Fruit fly (Drosophila melanogaster): ENCODE data around the gene ninaC.

DNA sequence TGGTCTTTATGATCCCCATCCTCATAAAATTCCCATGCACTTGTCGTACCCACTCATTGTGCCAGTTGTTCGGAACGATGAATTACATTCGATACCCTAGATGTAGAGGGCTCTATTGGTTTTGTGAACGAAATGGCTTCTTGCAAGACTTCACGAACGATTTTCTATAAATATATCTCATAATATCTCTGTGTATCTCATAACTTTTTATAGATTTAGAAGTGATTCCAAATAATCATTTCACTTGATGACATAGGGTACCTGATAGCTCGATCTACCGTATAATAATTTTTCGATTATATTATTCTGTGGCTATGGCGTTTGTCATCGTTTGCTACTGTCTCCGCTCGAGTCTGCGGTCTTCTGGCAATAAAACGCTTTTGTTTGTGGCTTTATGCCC lies 19.5 kb downstream of the ninaC start:
- no peak for TF ChIP-seq CTCF (optimal IDR thresholded peaks at IDR 0.05)
- TF ChIP-seq CG8478 (optimal IDR thresholded peaks at IDR 0.05): no peak
